Worm (Caenorhabditis elegans) whole organism, L3 larva: ENCODE data around the gene oac-58.

Experiments used
- ama-1 ChIP-seq: fragments of 150-350 bp; optimal IDR thresholded peaks from 2 replicates; lab custom pipeline; 2018
- egl-5 ChIP-seq: fragments of 150-350 bp; optimal IDR thresholded peaks from 2 replicates; lab custom pipeline; 2017; ENCODE audit warnings: missing biosample characterization, missing genetic modification reagents, missing genetic modification characterization, inconsistent platforms
- lin-15B ChIP-seq: fragments of 150-350 bp; optimal IDR thresholded peaks from 2 replicates; lab custom pipeline; 2014; ENCODE audit warnings: missing biosample characterization, missing genetic modification characterization
- mdl-1 ChIP-seq: fragments of 150-350 bp; optimal IDR thresholded peaks from 2 replicates; lab custom pipeline; 2014; ENCODE audit warnings: missing biosample characterization, missing genetic modification characterization
- nfya-1 ChIP-seq: sonication (generic microtip); optimal IDR thresholded peaks from 2 replicates; lab custom pipeline; 2017; ENCODE audit warnings: missing genetic modification characterization, mild to moderate bottlenecking, missing compliant biosample characterization, antibody characterized with exemption, moderate library complexity; ENCODE audit not compliant: insufficient read depth
- nhr-12 ChIP-seq: fragments of 150-350 bp; optimal IDR thresholded peaks from 2 replicates; lab custom pipeline; 2014; ENCODE audit warnings: missing biosample characterization, missing genetic modification characterization
- nhr-237 ChIP-seq: fragments of 150-350 bp; optimal IDR thresholded peaks from 2 replicates; lab custom pipeline; 2014; ENCODE audit warnings: missing biosample characterization, missing genetic modification characterization
- nhr-77 ChIP-seq: fragments of 150-350 bp; optimal IDR thresholded peaks from 2 replicates; lab custom pipeline; 2014; ENCODE audit warnings: missing biosample characterization, missing genetic modification characterization
- snpc-4 ChIP-seq: fragments of 150-350 bp; optimal IDR thresholded peaks from 2 replicates; lab custom pipeline; 2014; ENCODE audit warnings: missing biosample characterization, missing genetic modification characterization
- tbx-2 ChIP-seq: sonication (generic microtip); optimal IDR thresholded peaks from 2 replicates; lab custom pipeline; 2016; ENCODE audit warnings: mild to moderate bottlenecking, missing genetic modification characterization, missing compliant biosample characterization
- unc-39 ChIP-seq: sonication (generic microtip); optimal IDR thresholded peaks from 4 replicates; lab custom pipeline; 2017; ENCODE audit warnings: missing biosample characterization, missing genetic modification characterization
- zag-1 ChIP-seq: fragments of 150-350 bp; optimal IDR thresholded peaks from 2 replicates; lab custom pipeline; 2014; ENCODE audit warnings: missing biosample characterization, missing genetic modification characterization

DNA sequence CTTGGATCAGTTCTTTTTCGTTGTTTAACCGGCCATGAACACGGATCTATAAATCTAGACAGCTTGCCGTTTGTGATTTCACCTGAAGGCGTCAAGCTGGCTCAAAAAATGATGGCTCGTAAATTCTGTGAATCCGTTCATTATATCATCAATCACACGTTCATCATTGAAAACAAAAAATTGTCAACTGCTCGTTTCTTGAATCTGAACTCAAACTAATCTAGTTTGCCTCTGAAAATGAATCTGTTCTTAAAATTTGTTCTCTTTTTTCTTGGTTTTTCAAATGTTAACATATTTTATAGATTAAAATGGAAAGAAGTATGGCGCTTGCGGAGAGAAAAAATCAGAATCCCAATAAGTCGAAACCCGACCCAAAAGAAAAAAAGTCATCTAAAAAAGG lies 20.8 kb downstream of the oac-58 start, which contains the start of gene C42C1.8:
- TF ChIP-seq snpc-4 (tag; lab: Kevin White, UChicago) (no peak), mdl-1 (tag; lab: Kevin White, UChicago) (no peak), lin-15B (no peak), nhr-237 (no peak), nfya-1 (tag; lab: Kevin White, UChicago) (no peak), unc-39 (tag; lab: Kevin White, UChicago) (no peak), ama-1 (lab: Kevin White, UChicago) (no peak), tbx-2 (tag; lab: Kevin White, UChicago) (no peak), zag-1 (no peak), egl-5 (tag; lab: Kevin White, UChicago) (no peak), nhr-77 (no peak), nhr-12 (tag; lab: Kevin White, UChicago) (no peak)
